Fruit fly (Drosophila melanogaster): ENCODE results near the gene CG8001.
A peak's percentile ranks its signal among the peaks of the same experiment; 100 is the strongest.

The CG8001 gene

DNA sequence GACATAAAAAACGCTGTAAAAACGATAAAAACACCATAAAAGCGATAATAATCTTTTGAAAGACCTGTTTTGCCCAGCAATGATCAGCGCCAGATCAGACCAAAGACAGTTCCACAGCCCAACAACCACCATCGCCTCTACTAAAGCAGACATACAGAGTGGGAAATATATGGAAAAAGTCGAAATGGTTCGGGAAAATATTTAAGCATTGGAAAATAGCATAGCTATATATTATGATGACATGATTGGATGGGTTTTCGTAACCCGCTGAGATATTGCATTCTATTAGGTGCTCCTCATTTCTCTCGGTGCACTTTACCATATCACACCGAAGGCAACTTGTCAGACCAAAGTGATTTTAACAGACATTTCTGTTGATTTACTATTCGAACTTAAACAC, 52.7 kb downstream of the CG8001 start (continued):
- TF ChIP-seq Med (GFP tag) = peak; percentile 99
- no peak for TF ChIP-seq HLHmδ (GFP tag; optimal IDR thresholded peaks at IDR 0.05)
- TF ChIP-seq pnt (GFP tag; optimal IDR thresholded peaks at IDR 0.05) = peak; percentile 86
- TF ChIP-seq CG3281 (GFP tag; optimal IDR thresholded peaks at IDR 0.05) = peak; percentile 84
- TF ChIP-seq gfzf (GFP tag; optimal IDR thresholded peaks at IDR 0.05) = peak; percentile 14
- TF ChIP-seq B-H1 (GFP tag; IDR thresholded peaks at IDR 0.05) = peak; percentile 89
- peak; percentile 92 for TF ChIP-seq zfh1 (GFP tag; IDR thresholded peaks at IDR 0.05)
- TF ChIP-seq HmgD (GFP tag; optimal IDR thresholded peaks at IDR 0.05) = peak; percentile 71
- TF ChIP-seq Dad (GFP tag; optimal IDR thresholded peaks at IDR 0.05) = peak; percentile 89
- TF ChIP-seq so (GFP tag; IDR thresholded peaks at IDR 0.05) = peak; percentile 93
- peak; percentile 66 for TF ChIP-seq E2f2 (GFP tag; IDR thresholded peaks at IDR 0.05)
- peak; percentile 57; the same call in 1 of the 2 replicates for TF ChIP-seq ro (GFP tag; IDR thresholded peaks at IDR 0.05)
- TF ChIP-seq odd (GFP tag; optimal IDR thresholded peaks at IDR 0.05) = no peak
- peak; percentile 24 for TF ChIP-seq CG2202 (tag; optimal IDR thresholded peaks at IDR 0.05)
- TF ChIP-seq Doc3 (GFP tag; IDR thresholded peaks at IDR 0.05; ENCODE audit: partially characterized antibody) = no peak
- TF ChIP-seq CG17802 (tag; optimal IDR thresholded peaks at IDR 0.05) = peak; percentile 63
- 0 out of 2 replicates have a peak, but pooled peaks have one; percentile 38 for TF ChIP-seq Dip2 (GFP tag; IDR thresholded peaks at IDR 0.05)
- no peak for TF ChIP-seq Hmx (GFP tag; optimal IDR thresholded peaks at IDR 0.05)
- peak; percentile 18 for TF ChIP-seq MESR4 (GFP tag; optimal IDR thresholded peaks at IDR 0.05)
- TF ChIP-seq dmrt11E (tag; optimal IDR thresholded peaks at IDR 0.05) = peak; percentile 72
- peak; percentile 81 for TF ChIP-seq CG4404 (GFP tag; IDR thresholded peaks at IDR 0.05)
- peak; percentile 92 for TF ChIP-seq CG13624 (GFP tag; optimal IDR thresholded peaks at IDR 0.05)
- TF ChIP-seq ftz-f1 (GFP tag; optimal IDR thresholded peaks at IDR 0.05) = no peak
- peak; percentile 93 for TF ChIP-seq Drgx (GFP tag; IDR thresholded peaks at IDR 0.05)
- TF ChIP-seq dmrt99B (tag; optimal IDR thresholded peaks at IDR 0.05) = peak; percentile 92
- TF ChIP-seq stc (GFP tag; IDR thresholded peaks at IDR 0.05) = peak; percentile 87
- TF ChIP-seq CG4424 (GFP tag; optimal IDR thresholded peaks at IDR 0.05) = peak; percentile 91
- peak; percentile 92 for TF ChIP-seq Aef1 (GFP tag; IDR thresholded peaks at IDR 0.05)
- TF ChIP-seq pzg (GFP tag; optimal IDR thresholded peaks at IDR 0.05) = peak; percentile 14
- peak; percentile 88 for TF ChIP-seq HHEX (GFP tag; optimal IDR thresholded peaks at IDR 0.05)
- TF ChIP-seq CG9817 (tag; optimal IDR thresholded peaks at IDR 0.05) = peak; percentile 86
- peak; percentile 79 for TF ChIP-seq sim (GFP tag; IDR thresholded peaks at IDR 0.05)
- TF ChIP-seq Gsc (GFP tag; IDR thresholded peaks at IDR 0.05) = peak; percentile 78
- peak; percentile 26 for TF ChIP-seq TFAM (GFP tag; optimal IDR thresholded peaks at IDR 0.05)
- TF ChIP-seq CG18599 (GFP tag; optimal IDR thresholded peaks at IDR 0.05) = no peak
- TF ChIP-seq CG2116 (GFP tag; optimal IDR thresholded peaks at IDR 0.05) = peak; percentile 49
- TF ChIP-seq CG17361 (GFP tag; IDR thresholded peaks at IDR 0.05) = peak; percentile 82
- peak; percentile 83 for TF ChIP-seq CG32772 (GFP tag; IDR thresholded peaks at IDR 0.05)
- peak; percentile 88 for TF ChIP-seq CG13424 (tag; optimal IDR thresholded peaks at IDR 0.05)
- no peak for TF ChIP-seq Tbp (GFP tag; optimal IDR thresholded peaks at IDR 0.05)
- TF ChIP-seq CG11504 (tag; optimal IDR thresholded peaks at IDR 0.05) = peak; percentile 92
- TF ChIP-seq Bdp1 (GFP tag; optimal IDR thresholded peaks at IDR 0.05) = peak; percentile 73
- TF ChIP-seq Bteb2 (GFP tag; optimal IDR thresholded peaks at IDR 0.05) = peak; percentile 87
- peak; percentile 72 for TF ChIP-seq CG8290 (GFP tag; optimal IDR thresholded peaks at IDR 0.05)
- peak in 1 of 2 experiments; percentile 98 for TF ChIP-seq CG8290 (tag; optimal IDR thresholded peaks at IDR 0.05)
- TF ChIP-seq Myb (GFP tag; optimal IDR thresholded peaks at IDR 0.05) = peak; percentile 70
- TF ChIP-seq mam (GFP tag; optimal IDR thresholded peaks at IDR 0.05) = peak; percentile 87
- TF ChIP-seq Fer1 (GFP tag; optimal IDR thresholded peaks at IDR 0.05) = peak; percentile 88
- peak; percentile 87 for TF ChIP-seq Chrac-16 (GFP tag; optimal IDR thresholded peaks at IDR 0.05)
- TF ChIP-seq toy (GFP tag; IDR thresholded peaks at IDR 0.05) = peak; percentile 79
- TF ChIP-seq HmgZ (tag; optimal IDR thresholded peaks at IDR 0.05) = peak; percentile 87
- peak; percentile 78 for TF ChIP-seq CG6813 (GFP tag; optimal IDR thresholded peaks at IDR 0.05)
